Worm (Caenorhabditis elegans): Measurements from ENCODE around the gene D2045.7.
A peak's percentile ranks its signal among the peaks of the same experiment; 100 is the strongest.

Gene D2045.7

ce11 chrIII:10460427-10461163 is 18.7 kb upstream of the D2045.7 start, which contains the start of gene ecps-1:
TSS of gene ecps-1 (minus strand) at chrIII:10460551.
- TF ChIP-seq skn-1 (tag; optimal IDR thresholded peaks at IDR 0.05): peak; percentile 98
- TF ChIP-seq nhr-19 (GFP tag; conservative IDR thresholded peaks at IDR 0.05): peak; percentile 89
- TF ChIP-seq nhr-76 (tag; optimal IDR thresholded peaks at IDR 0.05): no peak
- TF ChIP-seq ceh-88 (GFP tag; IDR thresholded peaks at IDR 0.05): peak; percentile 90
- TF ChIP-seq tlp-1 (tag; optimal IDR thresholded peaks at IDR 0.05): no peak
- TF ChIP-seq nhr-85 (tag): peak; percentile 92
- peak; percentile 88 to 92 for TF ChIP-seq efl-1 (optimal IDR thresholded peaks at IDR 0.05)
- peak; percentile 78 to 98 for TF ChIP-seq efl-1 (GFP tag; optimal IDR thresholded peaks at IDR 0.05 in 1 of 2)
- peak in 1 of 2 experiments; percentile 22 for TF ChIP-seq egl-27 (tag; optimal IDR thresholded peaks at IDR 0.05)
- peak; percentile 91 for TF ChIP-seq swsn-7 (tag; optimal IDR thresholded peaks at IDR 0.05)
- peak; percentile 69 for TF ChIP-seq F16B12.6 (tag; optimal IDR thresholded peaks at IDR 0.05)
- TF ChIP-seq ztf-11 (tag; optimal IDR thresholded peaks at IDR 0.05): peak in 1 of 2 experiments; percentile 95
- peak; percentile 95 for TF ChIP-seq lin-14 (GFP tag; optimal IDR thresholded peaks at IDR 0.05)
- TF ChIP-seq zag-1 (tag; optimal IDR thresholded peaks at IDR 0.05): no peak
- TF ChIP-seq ceh-82 (tag; optimal IDR thresholded peaks at IDR 0.05): peak; percentile 80 to 92 (median 90)
- TF ChIP-seq ceh-90 (tag; optimal IDR thresholded peaks at IDR 0.05): peak; percentile 77
- no peak for TF ChIP-seq blmp-1 (tag; optimal IDR thresholded peaks at IDR 0.05)
- peak; percentile 86 for TF ChIP-seq hpl-2 (GFP tag; optimal IDR thresholded peaks at IDR 0.05)
- TF ChIP-seq hlh-4 (tag; optimal IDR thresholded peaks at IDR 0.05): no peak
- peak; percentile 83 for TF ChIP-seq lin-13 (GFP tag; optimal IDR thresholded peaks at IDR 0.05)
- TF ChIP-seq pag-3 (tag; optimal IDR thresholded peaks at IDR 0.05; ENCODE audit: borderline replicate concordance, insufficient read depth): no peak
- TF ChIP-seq sup-37 (GFP tag; optimal IDR thresholded peaks at IDR 0.05): peak; percentile 50
- TF ChIP-seq egl-13 (tag; optimal IDR thresholded peaks at IDR 0.05): peak; percentile 81
- TF ChIP-seq ztf-4 (tag; optimal IDR thresholded peaks at IDR 0.05): peak; percentile 51
- peak; percentile 79 for TF ChIP-seq nhr-77 (tag; optimal IDR thresholded peaks at IDR 0.05)
- no peak for TF ChIP-seq sptf-1 (tag; optimal IDR thresholded peaks at IDR 0.05)
- TF ChIP-seq jun-1 (tag; optimal IDR thresholded peaks at IDR 0.05): peak; percentile 81
- no peak for TF ChIP-seq aha-1 (tag; optimal IDR thresholded peaks at IDR 0.05)
- peak; percentile 96 for TF ChIP-seq mep-1 (tag; optimal IDR thresholded peaks at IDR 0.05)
- no peak for TF ChIP-seq nhr-28 (tag; optimal IDR thresholded peaks at IDR 0.05)
- TF ChIP-seq unc-130 (tag; optimal IDR thresholded peaks at IDR 0.05): peak; percentile 0
- TF ChIP-seq nhr-71 (tag; optimal IDR thresholded peaks at IDR 0.05): peak; percentile 96
- TF ChIP-seq grh-1 (GFP tag; IDR thresholded peaks at IDR 0.05): peak; percentile 61; the same call in 1 of the 2 replicates
- peak; percentile 92 for TF ChIP-seq tbx-2 (tag; optimal IDR thresholded peaks at IDR 0.05)
- peak; percentile 88 for TF ChIP-seq fos-1 (tag; optimal IDR thresholded peaks at IDR 0.05)
- peak; percentile 92 for TF ChIP-seq nhr-20 (tag; optimal IDR thresholded peaks at IDR 0.05)
- TF ChIP-seq lsy-2 (tag; optimal IDR thresholded peaks at IDR 0.05): peak; percentile 92
- no peak for TF ChIP-seq unc-30 (tag; optimal IDR thresholded peaks at IDR 0.05)
- TF ChIP-seq ets-5 (GFP tag; IDR thresholded peaks at IDR 0.05): no peak
- peak; percentile 61 for TF ChIP-seq elt-2 (tag; optimal IDR thresholded peaks at IDR 0.05)
- peak; percentile 91 for TF ChIP-seq sox-4 (tag; optimal IDR thresholded peaks at IDR 0.05)
- peak; percentile 98 for TF ChIP-seq C16A3.4 (tag; optimal IDR thresholded peaks at IDR 0.05)
- TF ChIP-seq fkh-10 (GFP tag; optimal IDR thresholded peaks at IDR 0.05): peak; percentile 78
- no peak for TF ChIP-seq alr-1 (tag; optimal IDR thresholded peaks at IDR 0.05; ENCODE audit: borderline replicate concordance)
- TF ChIP-seq dpl-1 (GFP tag; optimal IDR thresholded peaks at IDR 0.05): peak; percentile 72 to 84 (median 83)
- peak; percentile 92 for TF ChIP-seq xbp-1 (tag; optimal IDR thresholded peaks at IDR 0.05)
- TF ChIP-seq mab-9 (GFP tag; IDR thresholded peaks at IDR 0.05): peak; percentile 82
- TF ChIP-seq lin-35 (GFP tag; optimal IDR thresholded peaks at IDR 0.05): peak; percentile 81 to 90
- peak; percentile 94 for TF ChIP-seq snu-23 (GFP tag; optimal IDR thresholded peaks at IDR 0.05)
- TF ChIP-seq nhr-12 (tag; optimal IDR thresholded peaks at IDR 0.05): no peak
- peak; percentile 93 for TF ChIP-seq lin-15B (tag; optimal IDR thresholded peaks at IDR 0.05)
- peak; percentile 96 for TF ChIP-seq unc-98 (GFP tag; IDR thresholded peaks at IDR 0.05)

All from whole organism, L1 larva.